Fruit fly (Drosophila melanogaster) whole organism, embryonic: ENCODE data around the gene CG3795.
A peak's percentile ranks its signal among the peaks of the same experiment; 100 is the strongest.

Experiments
- Bgb ChIP-seq: fragments of 200-800 bp; sonication (Bioruptor generic); IDR thresholded peaks from 2 replicates; pipeline ENCODE4 v1.3.6; 2022; ENCODE audit warnings: missing biosample characterization, missing genetic modification characterization; ENCODE audit not compliant: partially characterized antibody
- CG10209 ChIP-seq: fragments of 200-800 bp; sonication (Bioruptor generic); optimal IDR thresholded peaks from 3 replicates; lab custom pipeline; 2017; ENCODE audit warnings: missing biosample characterization, mild to moderate bottlenecking, missing genetic modification characterization, missing genetic modification reagents
- CG10543 ChIP-seq: fragments of 200-800 bp; sonication (Bioruptor generic); optimal IDR thresholded peaks from 3 replicates; lab custom pipeline; 2017; ENCODE audit warnings: missing biosample characterization, mild to moderate bottlenecking, missing genetic modification characterization, moderate library complexity
- CG11085 ChIP-seq: fragments of 200-800 bp; sonication (Bioruptor generic); IDR thresholded peaks from 2 replicates; pipeline ENCODE4 v1.3.6; 2022; ENCODE audit warnings: missing biosample characterization, missing genetic modification characterization
- CG14050 ChIP-seq: fragments of 200-800 bp; sonication (Bioruptor generic); IDR thresholded peaks from 3 replicates; pipeline ENCODE4 v1.3.6; 2022; ENCODE audit warnings: missing biosample characterization, missing genetic modification characterization
- CG14710 ChIP-seq: fragments of 200-800 bp; sonication (Bioruptor generic); optimal IDR thresholded peaks from 3 replicates; lab custom pipeline; 2019; ENCODE audit warnings: missing biosample characterization, mild to moderate bottlenecking, missing genetic modification characterization, moderate library complexity
- CG14860 ChIP-seq: fragments of 200-800 bp; sonication (Bioruptor generic); IDR thresholded peaks from 3 replicates; pipeline ENCODE4 v1.3.6; 2022; ENCODE audit warnings: missing biosample characterization, missing genetic modification characterization; ENCODE audit not compliant: partially characterized antibody
- CG15479 ChIP-seq: fragments of 200-800 bp; sonication (Bioruptor generic); optimal IDR thresholded peaks from 3 replicates; lab custom pipeline; 2019; ENCODE audit warnings: missing biosample characterization, mild to moderate bottlenecking, missing genetic modification characterization, moderate library complexity
- CG16813 ChIP-seq: fragments of 200-800 bp; sonication (Bioruptor generic); IDR thresholded peaks from 3 replicates; pipeline ENCODE4 v1.3.6; 2022; ENCODE audit warnings: missing biosample characterization, missing genetic modification characterization; ENCODE audit not compliant: partially characterized antibody
- CG17385 ChIP-seq: fragments of 200-800 bp; sonication (Bioruptor generic); optimal IDR thresholded peaks from 3 replicates; lab custom pipeline; 2018; ENCODE audit warnings: missing biosample characterization, mild to moderate bottlenecking, missing genetic modification characterization
- CG18011 ChIP-seq: fragments of 200-800 bp; sonication (Bioruptor generic); optimal IDR thresholded peaks from 2 replicates; lab custom pipeline; 2017; ENCODE audit warnings: missing biosample characterization, missing genetic modification characterization, mild to moderate bottlenecking, moderate library complexity, missing genotype
- CG2129 ChIP-seq: fragments of 200-800 bp; sonication (Bioruptor generic); IDR thresholded peaks from 2 replicates; pipeline ENCODE4 v1.3.6; 2022; ENCODE audit warnings: missing biosample characterization, missing genetic modification characterization; ENCODE audit not compliant: partially characterized antibody
- CG30403 ChIP-seq: fragments of 200-800 bp; sonication (Bioruptor generic); optimal IDR thresholded peaks from 3 replicates; lab custom pipeline; 2016; ENCODE audit warnings: missing biosample characterization, missing genetic modification characterization
- CG31224 ChIP-seq: fragments of 200-800 bp; sonication (Bioruptor generic); IDR thresholded peaks from 2 replicates; pipeline ENCODE4 v1.3.6; 2022; ENCODE audit warnings: missing biosample characterization, missing genetic modification characterization
- CG3726 ChIP-seq: fragments of 200-800 bp; sonication (Bioruptor generic); IDR thresholded peaks from 3 replicates; pipeline ENCODE4, ENCODE4 v1.3.6; 2022; ENCODE audit warnings: missing biosample characterization, missing genetic modification characterization
- CG42726 ChIP-seq: fragments of 200-800 bp; sonication (Bioruptor generic); IDR thresholded peaks from 2 replicates; pipeline ENCODE4 v1.3.6; 2022; ENCODE audit warnings: missing biosample characterization, missing genetic modification characterization; ENCODE audit not compliant: partially characterized antibody
- CG4424 ChIP-seq: fragments of 200-800 bp; sonication (Bioruptor generic); optimal IDR thresholded peaks from 3 replicates; lab custom pipeline; 2016; ENCODE audit warnings: missing biosample characterization, missing genetic modification characterization
- CG4617 ChIP-seq: fragments of 200-800 bp; sonication (Bioruptor generic); optimal IDR thresholded peaks from 3 replicates; lab custom pipeline; 2016; ENCODE audit warnings: missing biosample characterization, missing genetic modification characterization, borderline replicate concordance
- CG6272 ChIP-seq: fragments of 200-800 bp; sonication (Bioruptor generic); IDR thresholded peaks from 2 replicates; pipeline ENCODE4 v1.3.6; 2022; ENCODE audit warnings: missing biosample characterization, missing genetic modification characterization
- CG7556 ChIP-seq: fragments of 200-800 bp; sonication (Bioruptor generic); optimal IDR thresholded peaks from 2 replicates; lab custom pipeline; 2017; ENCODE audit warnings: missing biosample characterization, mild to moderate bottlenecking, missing genetic modification characterization
- CG8281 ChIP-seq: fragments of 200-800 bp; sonication (Bioruptor generic); optimal IDR thresholded peaks from 2 replicates; lab custom pipeline; 2018; ENCODE audit warnings: missing biosample characterization, mild to moderate bottlenecking, missing genetic modification characterization, moderate library complexity
- CG9797 ChIP-seq: fragments of 200-800 bp; sonication (Bioruptor generic); optimal IDR thresholded peaks from 3 replicates; lab custom pipeline; 2018; ENCODE audit warnings: missing biosample characterization, mild to moderate bottlenecking, missing genetic modification characterization
- Doc3 ChIP-seq: fragments of 200-800 bp; sonication (Bioruptor generic); IDR thresholded peaks from 3 replicates; pipeline ENCODE4 v1.3.6; 2022; ENCODE audit warnings: missing biosample characterization, missing genetic modification characterization; ENCODE audit not compliant: partially characterized antibody
- E2f2 ChIP-seq: fragments of 200-800 bp; sonication (Bioruptor generic); IDR thresholded peaks from 2 replicates; pipeline ENCODE4 v1.3.6; 2022; ENCODE audit warnings: missing biosample characterization, missing genetic modification characterization
- Eip74EF ChIP-seq, 2 experiments: fragments of 200-800 bp in 1 of 2; fragments of >200 bp in 1 of 2; sonication (Bioruptor generic) in 1 of 2; optimal IDR thresholded peaks; 2 replicates each; lab custom pipeline; 2017 to 2019; ENCODE audit warnings: missing biosample characterization in 2 of 2, missing genetic modification characterization in 2 of 2, mild to moderate bottlenecking in 1 of 2, moderate library complexity in 1 of 2
- Ets97D ChIP-seq: fragments of 200-800 bp; sonication (Bioruptor generic); optimal IDR thresholded peaks from 3 replicates; lab custom pipeline; 2016; ENCODE audit warnings: missing biosample characterization, missing genetic modification characterization
- Hmx ChIP-seq: fragments of 200-800 bp; sonication (Bioruptor generic); optimal IDR thresholded peaks from 2 replicates; lab custom pipeline; 2016; ENCODE audit warnings: missing biosample characterization, missing genetic modification characterization
- Hr78 ChIP-seq, 2 experiments: fragments of 200-800 bp in 1 of 2; fragments of >200 bp in 1 of 2; sonication (Bioruptor generic) in 1 of 2; optimal IDR thresholded peaks; 2 replicates each; lab custom pipeline; 2017 to 2019; ENCODE audit warnings: missing biosample characterization in 2 of 2, missing genetic modification characterization in 2 of 2, mild to moderate bottlenecking in 1 of 2, moderate library complexity in 1 of 2
- MTF-1 ChIP-seq: fragments of 200-800 bp; sonication (Bioruptor generic); optimal IDR thresholded peaks from 2 replicates; lab custom pipeline; 2018; ENCODE audit warnings: missing biosample characterization, mild to moderate bottlenecking, missing genetic modification characterization, borderline replicate concordance
- NFAT ChIP-seq: fragments of 200-800 bp; sonication (Bioruptor generic); IDR thresholded peaks from 2 replicates; pipeline ENCODE4 v1.3.6; 2022; ENCODE audit warnings: missing biosample characterization, missing genetic modification characterization
- Nf-YB ChIP-seq: fragments of 200-800 bp; sonication (Bioruptor generic); optimal IDR thresholded peaks from 3 replicates; lab custom pipeline; 2019; ENCODE audit warnings: missing biosample characterization, mild to moderate bottlenecking, missing genetic modification characterization, moderate library complexity
- Nf-YC ChIP-seq: fragments of 200-800 bp; optimal IDR thresholded peaks from 3 replicates; lab custom pipeline; 2019; ENCODE audit warnings: missing biosample characterization, mild to moderate bottlenecking, missing genetic modification characterization, moderate library complexity
- Rx ChIP-seq: fragments of 200-800 bp; sonication (Bioruptor generic); IDR thresholded peaks from 2 replicates; pipeline ENCODE4 v1.3.6; 2022; ENCODE audit warnings: missing biosample characterization, missing genetic modification characterization
- cas ChIP-seq: fragments of 200-800 bp; sonication (Bioruptor generic); IDR thresholded peaks from 2 replicates; pipeline ENCODE4 v1.3.6; 2022; ENCODE audit warnings: missing biosample characterization, missing genetic modification characterization
- caup ChIP-seq: fragments of 200-800 bp; sonication (Bioruptor generic); optimal IDR thresholded peaks from 3 replicates; lab custom pipeline; 2017; ENCODE audit warnings: missing biosample characterization, mild to moderate bottlenecking, missing genetic modification characterization, moderate library complexity; ENCODE audit not compliant: severe bottlenecking
- chn ChIP-seq: fragments of 200-800 bp; sonication (Bioruptor generic); optimal IDR thresholded peaks from 2 replicates; lab custom pipeline; 2016; ENCODE audit warnings: missing biosample characterization, missing genetic modification characterization
- danr ChIP-seq: fragments of 200-800 bp; sonication (Bioruptor generic); IDR thresholded peaks from 2 replicates; pipeline ENCODE4 v1.3.6; 2022; ENCODE audit warnings: missing biosample characterization, missing genetic modification characterization
- ind ChIP-seq: fragments of 200-800 bp; sonication (Bioruptor generic); optimal IDR thresholded peaks from 3 replicates; lab custom pipeline; 2016; ENCODE audit warnings: missing biosample characterization, missing genetic modification characterization
- inv ChIP-seq: fragments of 200-800 bp; sonication (Bioruptor generic); IDR thresholded peaks from 2 replicates; pipeline ENCODE4 v1.3.6; 2022; ENCODE audit warnings: missing biosample characterization, missing genetic modification characterization; ENCODE audit not compliant: partially characterized antibody
- knrl ChIP-seq: fragments of 200-800 bp; sonication (Bioruptor generic); IDR thresholded peaks from 3 replicates; pipeline ENCODE4 v1.3.6; 2022; ENCODE audit warnings: missing biosample characterization, missing genetic modification characterization; ENCODE audit not compliant: partially characterized antibody
- lbe ChIP-seq: fragments of 200-800 bp; sonication (Bioruptor generic); optimal IDR thresholded peaks from 2 replicates; lab custom pipeline; 2016; ENCODE audit warnings: missing biosample characterization, mild to moderate bottlenecking, missing genetic modification characterization
- nerfin-1 ChIP-seq: fragments of 200-800 bp; sonication (Bioruptor generic); optimal IDR thresholded peaks from 3 replicates; lab custom pipeline; 2019; ENCODE audit warnings: missing biosample characterization, mild to moderate bottlenecking, missing genetic modification characterization, moderate library complexity
- sens ChIP-seq: fragments of 200-800 bp; sonication (Bioruptor generic); peaks from one replicate; lab custom pipeline; 2016; ENCODE audit warnings: missing biosample characterization, missing genetic modification characterization
- seq ChIP-seq: fragments of 200-800 bp; sonication (Bioruptor generic); IDR thresholded peaks from 2 replicates; pipeline ENCODE4 v1.3.6; 2022; ENCODE audit warnings: missing biosample characterization, missing genetic modification characterization
- trem ChIP-seq: fragments of 200-800 bp; optimal IDR thresholded peaks from 3 replicates; lab custom pipeline; 2019; ENCODE audit warnings: missing biosample characterization, mild to moderate bottlenecking, missing genetic modification characterization, moderate library complexity
- twi ChIP-seq: fragments of 200-800 bp; optimal IDR thresholded peaks from 2 replicates; lab custom pipeline; 2019; ENCODE audit warnings: missing biosample characterization, mild to moderate bottlenecking, missing genetic modification characterization, moderate library complexity
- wor ChIP-seq: fragments of 200-800 bp; sonication (Bioruptor generic); IDR thresholded peaks from 2 replicates; pipeline ENCODE4 v1.3.6; 2022; ENCODE audit warnings: missing biosample characterization, missing genetic modification characterization

The CG3795 gene

dm6 chrX:1695529-1696410 is 14.2 kb downstream of the CG3795 start, which contains the start of gene a6 (continued):
- no peak for TF ChIP-seq Hr78 (GFP tag; optimal IDR thresholded peaks at IDR 0.05; lab: Kevin White, UChicago)
- TF ChIP-seq CG6272 (GFP tag; lab: Robert Waterston, UW) = no peak
- no peak for TF ChIP-seq wor (GFP tag; lab: Robert Waterston, UW)
- peak; percentile 95 for TF ChIP-seq E2f2 (GFP tag; lab: Robert Waterston, UW)
- no peak for TF ChIP-seq CG11085
- TF ChIP-seq chn (GFP tag; lab: Kevin White, UChicago) = no peak
- TF ChIP-seq Rx (GFP tag; lab: Robert Waterston, UW) = no peak
- TF ChIP-seq cas (GFP tag; lab: Robert Waterston, UW) = no peak
- peak; percentile 45 for TF ChIP-seq nerfin-1 (tag; lab: Kevin White, UChicago)
- no peak for TF ChIP-seq CG3726
- no peak for TF ChIP-seq CG4424 (GFP tag; lab: Kevin White, UChicago)
- no peak for TF ChIP-seq CG30403 (GFP tag; lab: Kevin White, UChicago)
- TF ChIP-seq CG14860 = peak; percentile 91
- no peak for TF ChIP-seq CG18011 (GFP tag; lab: Kevin White, UChicago)
- TF ChIP-seq trem (tag; lab: Kevin White, UChicago) = peak; percentile 51
- TF ChIP-seq CG10543 (GFP tag; lab: Kevin White, UChicago) = no peak
- TF ChIP-seq MTF-1 (GFP tag; lab: Kevin White, UChicago) = no peak
- TF ChIP-seq CG7556 = no peak
- peak; percentile 48 for TF ChIP-seq CG4617 (GFP tag; lab: Kevin White, UChicago)
- TF ChIP-seq seq (GFP tag; lab: Robert Waterston, UW) = no peak
- TF ChIP-seq Eip74EF (GFP tag; optimal IDR thresholded peaks at IDR 0.05; lab: Kevin White, UChicago) = no peak
- TF ChIP-seq caup (GFP tag; lab: Kevin White, UChicago) = no peak
- peak; percentile 7 for TF ChIP-seq Nf-YC (tag; lab: Kevin White, UChicago)
- no peak for TF ChIP-seq CG10209
- TF ChIP-seq CG15479 (GFP tag; lab: Kevin White, UChicago) = no peak
- TF ChIP-seq NFAT (GFP tag; lab: Robert Waterston, UW) = no peak
- no peak for TF ChIP-seq lbe (GFP tag; lab: Kevin White, UChicago)
- peak; percentile 54 for TF ChIP-seq CG2129 (GFP tag; lab: Robert Waterston, UW)
- TF ChIP-seq ind (GFP tag; lab: Kevin White, UChicago) = no peak
- no peak for TF ChIP-seq danr (GFP tag; lab: Robert Waterston, UW)
- peak; percentile 88 for TF ChIP-seq CG16813
- TF ChIP-seq inv (GFP tag; lab: Robert Waterston, UW) = peak; percentile 79
- no peak for TF ChIP-seq CG8281 (tag; lab: Kevin White, UChicago)
- no peak for TF ChIP-seq CG17385
- peak; percentile 35 for TF ChIP-seq CG9797 (GFP tag; lab: Kevin White, UChicago)
- peak; percentile 93 for TF ChIP-seq Bgb (GFP tag; lab: Robert Waterston, UW)
- no peak for TF ChIP-seq twi (tag; lab: Kevin White, UChicago)
- peak; percentile 79 for TF ChIP-seq Doc3 (GFP tag; lab: Robert Waterston, UW)
- TF ChIP-seq sens (GFP tag; lab: Kevin White, UChicago) = peak; percentile 62
- no peak for TF ChIP-seq CG31224
- no peak for TF ChIP-seq Hmx (GFP tag; lab: Kevin White, UChicago)
- TF ChIP-seq Nf-YB (GFP tag; lab: Kevin White, UChicago) = no peak
- no peak for TF ChIP-seq CG14050 (GFP tag; lab: Robert Waterston, UW)
- no peak for TF ChIP-seq CG14710
- peak; percentile 82 for TF ChIP-seq knrl (GFP tag; lab: Robert Waterston, UW)
- peak; percentile 78 for TF ChIP-seq CG42726 (GFP tag; lab: Robert Waterston, UW)
- TF ChIP-seq Ets97D (GFP tag; lab: Kevin White, UChicago) = peak; percentile 66
